Fruit fly (Drosophila melanogaster) whole organism, wandering third instar larva: ENCODE measurements around the gene CG42822.

ENCODE experiments used
- Abd-B ChIP-seq: fragments of >200 bp; optimal IDR thresholded peaks from 2 replicates; lab custom pipeline; 2017; ENCODE audit warnings: missing biosample characterization, missing genetic modification characterization
- CG32264 ChIP-seq: fragments of 200-800 bp; sonication (Bioruptor generic); optimal IDR thresholded peaks from 2 replicates; lab custom pipeline; 2016; ENCODE audit warnings: missing biosample characterization, missing genetic modification characterization
- CG9705 ChIP-seq: fragments of 200-800 bp; sonication (Bioruptor generic); optimal IDR thresholded peaks from 2 replicates; lab custom pipeline; 2018; ENCODE audit warnings: missing biosample characterization, mild to moderate bottlenecking, missing genetic modification characterization
- CrebA ChIP-seq: fragments of 200-800 bp; sonication (Bioruptor generic); optimal IDR thresholded peaks from 2 replicates; lab custom pipeline; 2016; ENCODE audit warnings: missing biosample characterization, mild to moderate bottlenecking, missing genetic modification characterization, borderline replicate concordance
- Dfd ChIP-seq: fragments of >200 bp; optimal IDR thresholded peaks from 2 replicates; lab custom pipeline; 2017; ENCODE audit warnings: missing biosample characterization, missing genetic modification characterization
- Dif ChIP-seq: fragments of 200-275, 200-300 bp; sonication (Bioruptor generic); optimal IDR thresholded peaks from 2 replicates; lab custom pipeline; 2018; ENCODE audit warnings: missing biosample characterization, missing genetic modification characterization; ENCODE audit not compliant: partially characterized antibody
- GATAd ChIP-seq: sonication (Bioruptor generic); optimal IDR thresholded peaks from 2 replicates; lab custom pipeline; 2016; ENCODE audit warnings: missing biosample characterization, missing genetic modification characterization
- HLH106 ChIP-seq: fragments of 200-800 bp; optimal IDR thresholded peaks from 3 replicates; lab custom pipeline; 2019; ENCODE audit warnings: missing biosample characterization, mild to moderate bottlenecking, missing genetic modification characterization, moderate library complexity
- Hnf4 ChIP-seq: fragments of 200-800 bp; sonication (Bioruptor generic); optimal IDR thresholded peaks from 2 replicates; lab custom pipeline; 2016; ENCODE audit warnings: missing biosample characterization, mild to moderate bottlenecking, missing genetic modification characterization
- Hr78 ChIP-seq: fragments of >200 bp; optimal IDR thresholded peaks from 2 replicates; lab custom pipeline; 2017; ENCODE audit warnings: missing biosample characterization, missing genetic modification characterization
- Hr83 ChIP-seq: fragments of 200-300 bp; sonication (Bioruptor generic); optimal IDR thresholded peaks from 2 replicates; lab custom pipeline; 2016; ENCODE audit warnings: missing biosample characterization, mild to moderate bottlenecking, missing genetic modification characterization, moderate library complexity; ENCODE audit not compliant: poor library complexity, severe bottlenecking
- Jra ChIP-seq: sonication (Bioruptor generic); optimal IDR thresholded peaks from 2 replicates; lab custom pipeline; 2016; ENCODE audit warnings: missing biosample characterization, missing genetic modification characterization
- Mio ChIP-seq: sonication (Bioruptor generic); optimal IDR thresholded peaks from 2 replicates; lab custom pipeline; 2016; ENCODE audit warnings: missing biosample characterization, missing genetic modification characterization
- Myc ChIP-seq: fragments of >200 bp; optimal IDR thresholded peaks from 2 replicates; lab custom pipeline; 2017
- N ChIP-seq: fragments of >200 bp; optimal IDR thresholded peaks from 2 replicates; lab custom pipeline; 2018; ENCODE audit warnings: missing biosample characterization, missing external identifiers, missing genetic modification characterization
- OdsH ChIP-seq: fragments of 200-800 bp; sonication (Bioruptor generic); optimal IDR thresholded peaks from 2 replicates; lab custom pipeline; 2016; ENCODE audit warnings: missing biosample characterization, mild to moderate bottlenecking, missing genetic modification characterization
- Rel ChIP-seq, 2 experiments: fragments of 200-800 bp; sonication (Bioruptor generic) in 1 of 2; optimal IDR thresholded peaks; 2 replicates in 1 of 2; 3 replicates in 1 of 2; lab custom pipeline; 2016 to 2019; ENCODE audit warnings: mild to moderate bottlenecking in 2 of 2, missing biosample characterization in 2 of 2, missing genetic modification characterization in 2 of 2, moderate library complexity in 1 of 2
- Sp1 ChIP-seq: fragments of 200-800 bp; sonication (Bioruptor generic); optimal IDR thresholded peaks from 3 replicates; lab custom pipeline; 2019; ENCODE audit warnings: missing biosample characterization, mild to moderate bottlenecking, missing genetic modification characterization, moderate library complexity
- Vsx2 ChIP-seq: fragments of 200-300, 225-300 bp; sonication (Bioruptor generic); optimal IDR thresholded peaks from 2 replicates; lab custom pipeline; 2018; ENCODE audit warnings: missing biosample characterization, missing genetic modification characterization; ENCODE audit not compliant: partially characterized antibody
- br ChIP-seq: fragments of 200-800 bp; sonication (Bioruptor generic); optimal IDR thresholded peaks from 2 replicates; lab custom pipeline; 2016; ENCODE audit warnings: missing biosample characterization, missing genetic modification characterization
- brk ChIP-seq: fragments of 200-800 bp; sonication (Bioruptor generic); optimal IDR thresholded peaks from 2 replicates; lab custom pipeline; 2016; ENCODE audit warnings: missing biosample characterization, mild to moderate bottlenecking, missing genetic modification characterization
- dl ChIP-seq, 2 experiments: fragments of 175-275, 200-275 bp in 1 of 2; fragments of 200-275 bp in 1 of 2; sonication (Bioruptor generic); optimal IDR thresholded peaks; lab custom pipeline; 2018; ENCODE audit warnings: mild to moderate bottlenecking in 2 of 2, missing biosample characterization in 2 of 2, missing genetic modification characterization in 2 of 2, moderate library complexity in 2 of 2; ENCODE audit not compliant: partially characterized antibody in 2 of 2, insufficient read depth in 1 of 2
- dmrt93B ChIP-seq: fragments of 200-800 bp; sonication (Bioruptor generic); optimal IDR thresholded peaks from 2 replicates; lab custom pipeline; 2018; ENCODE audit warnings: missing biosample characterization, mild to moderate bottlenecking, missing genetic modification characterization
- dsf ChIP-seq: sonication (Bioruptor generic); optimal IDR thresholded peaks from 2 replicates; lab custom pipeline; 2016; ENCODE audit warnings: missing biosample characterization, missing genetic modification characterization, borderline replicate concordance
- ey ChIP-seq: fragments of 200-800 bp; sonication (Bioruptor generic); optimal IDR thresholded peaks from 2 replicates; lab custom pipeline; 2016; ENCODE audit warnings: missing biosample characterization, missing genetic modification characterization
- foxo ChIP-seq, 2 experiments: fragments of 200-800 bp; sonication (Bioruptor generic); optimal IDR thresholded peaks; 2 replicates in 1 of 2; 3 replicates in 1 of 2; lab custom pipeline; 2016 to 2017; ENCODE audit warnings: missing biosample characterization in 2 of 2, missing genetic modification characterization in 2 of 2
- fru ChIP-seq: fragments of 200-800 bp; sonication (Bioruptor generic); optimal IDR thresholded peaks from 3 replicates; lab custom pipeline; 2016; ENCODE audit warnings: missing biosample characterization, mild to moderate bottlenecking, missing genetic modification characterization
- h ChIP-seq: fragments of 200-800 bp; sonication (Bioruptor generic); optimal IDR thresholded peaks from 3 replicates; lab custom pipeline; 2016; ENCODE audit warnings: missing biosample characterization, mild to moderate bottlenecking, missing genetic modification characterization
- jim ChIP-seq: fragments of 175-275, 200-325 bp; sonication (Bioruptor generic); optimal IDR thresholded peaks from 2 replicates; lab custom pipeline; 2016; ENCODE audit warnings: missing biosample characterization, mild to moderate bottlenecking, missing genetic modification characterization
- lola ChIP-seq: fragments of >200 bp; optimal IDR thresholded peaks from 2 replicates; lab custom pipeline; 2017; ENCODE audit warnings: missing biosample characterization, missing genetic modification characterization
- pan ChIP-seq: fragments of >200 bp; optimal IDR thresholded peaks from 2 replicates; lab custom pipeline; 2017
- psq ChIP-seq: fragments of 200-800 bp; sonication (Bioruptor generic); optimal IDR thresholded peaks from 3 replicates; lab custom pipeline; 2017; ENCODE audit warnings: missing biosample characterization, mild to moderate bottlenecking, missing genetic modification characterization, moderate library complexity
- rgr ChIP-seq: fragments of 200-800 bp; sonication (Bioruptor generic); optimal IDR thresholded peaks from 3 replicates; lab custom pipeline; 2016; ENCODE audit warnings: missing biosample characterization, mild to moderate bottlenecking, missing genetic modification characterization
- sage ChIP-seq: fragments of 200-800 bp; sonication (Bioruptor generic); optimal IDR thresholded peaks from 2 replicates; lab custom pipeline; 2016; ENCODE audit warnings: missing biosample characterization, mild to moderate bottlenecking, missing genetic modification characterization
- sv ChIP-seq: fragments of 200-800 bp; sonication (Bioruptor generic); optimal IDR thresholded peaks from 3 replicates; lab custom pipeline; 2016; ENCODE audit warnings: missing biosample characterization, missing genetic modification characterization
- tai ChIP-seq: sonication (Bioruptor generic); optimal IDR thresholded peaks from 2 replicates; lab custom pipeline; 2016; ENCODE audit warnings: missing biosample characterization, missing genetic modification characterization
- usp ChIP-seq: fragments of >200 bp; optimal IDR thresholded peaks from 2 replicates; lab custom pipeline; 2017; ENCODE audit warnings: missing biosample characterization, missing genetic modification characterization
- woc ChIP-seq: sonication (Bioruptor generic); optimal IDR thresholded peaks from 2 replicates; lab custom pipeline; 2016; ENCODE audit warnings: missing biosample characterization, mild to moderate bottlenecking, missing genetic modification characterization

CG42822 gene

DNA sequence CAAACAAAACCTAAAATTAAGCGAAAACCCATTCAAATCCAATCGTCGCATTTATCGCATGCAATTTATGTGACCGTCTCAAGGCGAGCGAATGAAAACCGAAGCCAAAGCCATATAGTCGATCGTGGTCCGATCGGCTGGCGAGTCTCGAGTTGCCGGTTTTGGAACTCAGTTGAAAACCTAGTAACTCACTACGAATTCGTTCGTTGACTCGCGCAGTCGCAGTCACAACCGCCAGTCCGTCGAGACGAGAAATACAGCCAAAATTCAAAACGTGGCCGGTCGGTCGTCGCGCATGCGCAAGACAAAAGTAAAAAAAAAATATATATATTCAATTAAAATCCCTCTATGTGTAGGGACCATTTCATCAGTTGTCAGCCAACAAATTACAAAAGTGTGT is 34.0 kb upstream of the CG42822 start, which contains the start of gene lute:
TSS of gene lute (plus strand) at position 203 of the 400 bp plus-strand sequence.
- TF ChIP-seq Rel (GFP tag; optimal IDR thresholded peaks at IDR 0.05; lab: Kevin White, UChicago) (no peak), Rel (tag; optimal IDR thresholded peaks at IDR 0.05; lab: Kevin White, UChicago) (no peak), CrebA (peak; percentile 21), fru (GFP tag; lab: Kevin White, UChicago) (peak; percentile 21), Hr83 (GFP tag; lab: Kevin White, UChicago) (no peak), Vsx2 (peak; percentile 25), dmrt93B (no peak), h (no peak), Abd-B (no peak), CG32264 (GFP tag; lab: Kevin White, UChicago) (no peak), Sp1 (GFP tag; lab: Kevin White, UChicago) (no peak), dl (GFP tag; optimal IDR thresholded peaks at IDR 0.05; lab: Kevin White, UChicago; ENCODE audit: insufficient read depth in 1 of 2, partially characterized antibody in 2 of 2) (no peak), brk (no peak), foxo (GFP tag; optimal IDR thresholded peaks at IDR 0.05; lab: Kevin White, UChicago) (no peak)

DNA sequence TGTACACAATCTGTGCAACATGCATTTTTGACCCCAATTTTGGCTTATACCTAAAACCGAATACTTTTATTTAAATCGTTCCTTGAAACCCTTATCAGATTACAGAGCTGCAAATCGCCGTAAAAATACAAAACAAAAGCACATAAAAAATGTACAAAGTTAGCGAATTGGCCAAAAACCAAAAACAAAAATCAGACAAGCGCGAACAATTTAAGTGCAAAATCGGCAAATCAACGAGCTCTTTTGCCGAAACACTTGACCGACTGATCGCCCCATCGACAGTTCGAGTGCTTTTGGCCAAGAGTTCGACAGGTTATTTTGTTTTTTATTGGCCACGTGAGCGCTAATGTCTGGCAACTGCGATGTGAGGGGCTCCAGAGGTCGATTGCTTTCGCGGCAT is 31.8 kb upstream of the CG42822 start:
- TF ChIP-seq Myc (lab: Kevin White, UChicago) (no peak), GATAd (GFP tag; lab: Kevin White, UChicago) (no peak), Sp1 (GFP tag; lab: Kevin White, UChicago) (no peak), br (GFP tag; lab: Kevin White, UChicago) (no peak), Hr83 (GFP tag; lab: Kevin White, UChicago) (no peak), ey (GFP tag; lab: Kevin White, UChicago) (no peak), usp (GFP tag; lab: Kevin White, UChicago) (no peak), rgr (GFP tag; lab: Kevin White, UChicago) (no peak), tai (GFP tag; lab: Kevin White, UChicago) (no peak), jim (GFP tag; lab: Kevin White, UChicago) (no peak), Rel (GFP tag; optimal IDR thresholded peaks at IDR 0.05; lab: Kevin White, UChicago) (no peak), Rel (tag; optimal IDR thresholded peaks at IDR 0.05; lab: Kevin White, UChicago) (no peak), dl (GFP tag; optimal IDR thresholded peaks at IDR 0.05; lab: Kevin White, UChicago; ENCODE audit: insufficient read depth in 1 of 2, partially characterized antibody in 2 of 2) (no peak)

DNA sequence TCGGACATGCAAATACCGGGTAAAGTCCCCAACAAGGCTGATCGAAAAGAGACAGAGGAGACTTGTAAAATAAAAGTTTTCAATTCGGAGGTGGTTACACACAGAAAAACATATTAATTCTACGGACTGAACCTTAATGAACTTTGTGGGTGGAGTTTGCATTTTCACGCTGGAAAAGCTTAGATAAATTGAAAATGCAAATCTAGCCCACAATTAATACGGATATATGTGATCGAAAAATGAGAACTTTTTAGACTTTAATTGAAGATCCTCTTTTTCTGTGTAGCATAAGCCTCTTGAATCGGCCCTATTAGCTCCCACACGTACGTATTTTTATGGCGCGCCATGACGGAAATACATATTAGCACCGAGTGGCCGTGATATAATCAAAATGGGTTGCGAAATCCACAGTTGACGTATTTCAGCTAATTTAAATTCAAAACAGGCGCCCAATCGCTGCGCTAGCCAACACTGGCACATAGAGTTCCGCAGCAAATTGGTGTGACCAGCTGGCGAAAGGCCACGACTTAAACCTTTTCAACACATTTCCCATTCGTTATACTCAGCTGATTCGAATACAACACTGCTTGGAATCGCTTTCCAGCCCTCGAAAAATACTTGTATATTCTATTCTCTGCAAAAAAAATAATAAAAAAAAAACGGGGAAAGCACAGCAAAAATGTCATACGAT is 28.2 kb upstream of the CG42822 start:
- no peak for TF ChIP-seq Dif (GFP tag; lab: Kevin White, UChicago)
- TF ChIP-seq Rel (GFP tag; optimal IDR thresholded peaks at IDR 0.05; lab: Kevin White, UChicago) = no peak
- TF ChIP-seq Rel (tag; optimal IDR thresholded peaks at IDR 0.05; lab: Kevin White, UChicago) = peak; percentile 99
- TF ChIP-seq HLH106 (tag; lab: Kevin White, UChicago) = peak; percentile 57
- no peak for TF ChIP-seq lola (GFP tag; lab: Kevin White, UChicago)
- peak; percentile 2 for TF ChIP-seq woc (GFP tag; lab: Kevin White, UChicago)
- TF ChIP-seq usp (GFP tag; lab: Kevin White, UChicago) = no peak
- peak; percentile 37 for TF ChIP-seq sage (GFP tag; lab: Kevin White, UChicago)
- peak; percentile 66 for TF ChIP-seq rgr (GFP tag; lab: Kevin White, UChicago)
- peak; percentile 59 for TF ChIP-seq Sp1 (GFP tag; lab: Kevin White, UChicago)
- no peak for TF ChIP-seq Hr78 (GFP tag; lab: Kevin White, UChicago)
- TF ChIP-seq jim (GFP tag; lab: Kevin White, UChicago) = peak; percentile 58
- peak; percentile 56 for TF ChIP-seq Myc (lab: Kevin White, UChicago)
- peak; percentile 60 for TF ChIP-seq dsf (GFP tag; lab: Kevin White, UChicago)
- peak; percentile 52 for TF ChIP-seq CG32264 (GFP tag; lab: Kevin White, UChicago)
- TF ChIP-seq Abd-B = no peak
- TF ChIP-seq OdsH (GFP tag; lab: Kevin White, UChicago) = peak; percentile 25
- TF ChIP-seq dmrt93B = peak; percentile 24
- TF ChIP-seq N (GFP tag; lab: Kevin White, UChicago) = no peak
- TF ChIP-seq fru (GFP tag; lab: Kevin White, UChicago) = peak; percentile 64
- TF ChIP-seq Hr83 (GFP tag; lab: Kevin White, UChicago) = peak; percentile 94
- peak; percentile 69 for TF ChIP-seq h
- TF ChIP-seq GATAd (GFP tag; lab: Kevin White, UChicago) = peak; percentile 30
- peak; percentile 46 for TF ChIP-seq ey (GFP tag; lab: Kevin White, UChicago)
- TF ChIP-seq Vsx2 = peak; percentile 97
- no peak for TF ChIP-seq Mio (GFP tag; lab: Kevin White, UChicago)
- peak in 1 of 2 experiments; percentile 17 for TF ChIP-seq dl (GFP tag; optimal IDR thresholded peaks at IDR 0.05; lab: Kevin White, UChicago; ENCODE audit: insufficient read depth in 1 of 2, partially characterized antibody in 2 of 2)
- TF ChIP-seq pan (lab: Kevin White, UChicago) = no peak
- TF ChIP-seq br (GFP tag; lab: Kevin White, UChicago) = peak; percentile 65
- TF ChIP-seq psq (GFP tag; lab: Kevin White, UChicago) = peak; percentile 30
- TF ChIP-seq tai (GFP tag; lab: Kevin White, UChicago) = peak; percentile 69
- TF ChIP-seq sv (GFP tag; lab: Kevin White, UChicago) = peak; percentile 52
- no peak for TF ChIP-seq Dfd
- TF ChIP-seq Hnf4 = peak; percentile 83
- peak in 1 of 2 experiments; percentile 83 for TF ChIP-seq foxo (GFP tag; optimal IDR thresholded peaks at IDR 0.05; lab: Kevin White, UChicago)
- no peak for TF ChIP-seq CrebA
- peak; percentile 72 for TF ChIP-seq Jra (GFP tag; lab: Kevin White, UChicago)
- peak; percentile 53 for TF ChIP-seq brk
- TF ChIP-seq CG9705 (GFP tag; lab: Kevin White, UChicago) = peak; percentile 43
